Fruit fly (Drosophila melanogaster) whole organism: ENCODE measurements around the gene numb.

Source experiments
- CG8478 ChIP-seq: fragments of >200 bp; optimal IDR thresholded peaks from 2 replicates; lab custom pipeline; 2018; ENCODE audit warnings: inconsistent platforms
- EcR ChIP-seq, 2 experiments: fragments of >200 bp; optimal IDR thresholded peaks; 2 replicates each; lab custom pipeline; 2017; ENCODE audit warnings: missing biosample characterization in 2 of 2, missing genetic modification characterization in 2 of 2, missing genetic modification reagents in 2 of 2
- pan ChIP-seq: fragments of >200 bp; optimal IDR thresholded peaks from 2 replicates; lab custom pipeline; 2017
- psq ChIP-seq: fragments of >200 bp; optimal IDR thresholded peaks from 2 replicates; lab custom pipeline; 2017
- usp ChIP-seq: fragments of >200 bp; optimal IDR thresholded peaks from 2 replicates; lab custom pipeline; 2017; ENCODE audit warnings: missing biosample characterization, missing genetic modification characterization, mixed read lengths

DNA sequence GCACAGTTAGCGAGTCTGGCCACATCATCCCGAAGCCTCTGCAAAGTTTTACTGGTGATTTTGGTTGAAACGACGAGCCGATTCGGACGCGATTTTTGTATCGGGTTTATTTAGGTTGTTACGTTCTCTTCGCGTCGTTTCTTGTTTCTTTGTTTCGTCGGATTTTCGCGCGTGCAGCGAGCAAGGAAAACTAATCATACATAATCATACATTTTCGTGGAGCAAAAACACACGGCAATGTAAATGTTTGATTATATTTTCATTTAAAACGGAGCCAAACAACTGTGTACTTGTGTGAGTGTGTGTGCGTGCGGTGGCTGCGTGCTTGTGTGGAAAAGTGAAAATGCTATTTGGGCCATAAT is 58.1 kb downstream of the numb start, which contains the start of gene CG33298:
- TF ChIP-seq pan (no peak), CG8478 (lab: Kevin White, UChicago) (no peak), psq (lab: Kevin White, UChicago) (no peak), usp (GFP tag; lab: Kevin White, UChicago) (no peak), EcR (GFP tag; optimal IDR thresholded peaks at IDR 0.05; lab: Kevin White, UChicago) (no peak)
